Fruit fly (Drosophila melanogaster) whole organism, embryonic: ENCODE data around the gene CG33969.
A peak's percentile ranks its signal among the peaks of the same experiment; 100 is the strongest.

Source experiments
- B-H1 ChIP-seq: fragments of 200-800 bp; sonication (Bioruptor generic); IDR thresholded peaks from 3 replicates; pipeline ENCODE4 v1.3.6; 2022; ENCODE audit warnings: missing biosample characterization, missing genetic modification characterization
- BEAF-32 ChIP-seq: fragments of 200-800 bp; sonication (Bioruptor generic); optimal IDR thresholded peaks from 3 replicates; lab custom pipeline; 2017; ENCODE audit warnings: missing biosample characterization, missing genetic modification characterization, mild to moderate bottlenecking, moderate library complexity, missing genetic modification reagents
- CG10209 ChIP-seq: fragments of 200-800 bp; sonication (Bioruptor generic); optimal IDR thresholded peaks from 3 replicates; lab custom pipeline; 2017; ENCODE audit warnings: missing biosample characterization, mild to moderate bottlenecking, missing genetic modification characterization, missing genetic modification reagents
- CG10321 ChIP-seq: fragments of 200-800 bp; sonication (Bioruptor generic); IDR thresholded peaks from 2 replicates; pipeline ENCODE4 v1.3.6; 2022; ENCODE audit warnings: missing biosample characterization, missing genetic modification characterization
- CG10431 ChIP-seq: fragments of 200-800 bp; sonication (Bioruptor generic); optimal IDR thresholded peaks from 3 replicates; lab custom pipeline; 2018; ENCODE audit warnings: missing biosample characterization, mild to moderate bottlenecking, missing genetic modification characterization
- CG12299 ChIP-seq: fragments of 200-800 bp; sonication (Bioruptor generic); optimal IDR thresholded peaks from 2 replicates; lab custom pipeline; 2018; ENCODE audit warnings: missing biosample characterization, mild to moderate bottlenecking, missing genetic modification characterization
- CG12744 ChIP-seq: fragments of 200-800 bp; sonication (Bioruptor generic); optimal IDR thresholded peaks from 2 replicates; lab custom pipeline; 2016; ENCODE audit warnings: missing biosample characterization, missing genetic modification characterization
- CG13775 ChIP-seq: fragments of 200-800 bp; sonication (Bioruptor generic); optimal IDR thresholded peaks from 3 replicates; lab custom pipeline; 2017; ENCODE audit warnings: missing biosample characterization, mild to moderate bottlenecking, missing genetic modification characterization
- CG14441 ChIP-seq: fragments of 200-800 bp; sonication (Bioruptor generic); IDR thresholded peaks from 2 replicates; pipeline ENCODE4 v1.3.6; 2022; ENCODE audit warnings: missing biosample characterization, missing genetic modification characterization
- CG15514 ChIP-seq: fragments of 200-800 bp; sonication (Bioruptor generic); optimal IDR thresholded peaks from 3 replicates; lab custom pipeline; 2017; ENCODE audit warnings: missing biosample characterization, missing genetic modification characterization, mild to moderate bottlenecking, moderate library complexity, missing genetic modification reagents
- CG18476 ChIP-seq: fragments of 200-800 bp; sonication (Bioruptor generic); optimal IDR thresholded peaks from 2 replicates; lab custom pipeline; 2016; ENCODE audit warnings: missing biosample characterization, mild to moderate bottlenecking, missing genetic modification characterization
- CG2120 ChIP-seq: fragments of 200-800 bp; sonication (Bioruptor generic); optimal IDR thresholded peaks from 3 replicates; lab custom pipeline; 2016; ENCODE audit warnings: missing biosample characterization, missing genetic modification characterization
- CG2875 ChIP-seq: fragments of 200-800 bp; sonication (Bioruptor generic); optimal IDR thresholded peaks from 2 replicates; lab custom pipeline; 2017; ENCODE audit warnings: missing biosample characterization, mild to moderate bottlenecking, missing genetic modification characterization, missing genetic modification reagents
- CG30431 ChIP-seq: fragments of 200-800 bp; sonication (Bioruptor generic); optimal IDR thresholded peaks from 2 replicates; lab custom pipeline; 2017; ENCODE audit warnings: missing biosample characterization, missing genetic modification characterization
- CG31365 ChIP-seq: fragments of 200-800 bp; sonication (Bioruptor generic); optimal IDR thresholded peaks from 2 replicates; lab custom pipeline; 2018; ENCODE audit warnings: missing biosample characterization, mild to moderate bottlenecking, missing genetic modification characterization
- CG31388 ChIP-seq: fragments of 200-800 bp; sonication (Bioruptor generic); optimal IDR thresholded peaks from 2 replicates; lab custom pipeline; 2016; ENCODE audit warnings: missing biosample characterization, missing genetic modification characterization
- CG7556 ChIP-seq: fragments of 200-800 bp; sonication (Bioruptor generic); optimal IDR thresholded peaks from 2 replicates; lab custom pipeline; 2017; ENCODE audit warnings: missing biosample characterization, mild to moderate bottlenecking, missing genetic modification characterization
- CG8290 ChIP-seq, 3 experiments: fragments of 200-800 bp; sonication (Bioruptor generic); optimal IDR thresholded peaks; 2 replicates each; lab custom pipeline; 2016 to 2019; ENCODE audit warnings: missing biosample characterization in 3 of 3, missing genetic modification characterization in 3 of 3, mild to moderate bottlenecking in 2 of 3, moderate library complexity in 1 of 3
- CG8478 ChIP-seq: fragments of >200 bp; optimal IDR thresholded peaks from 2 replicates; lab custom pipeline; 2018
- CG8944 ChIP-seq: fragments of 200-800 bp; sonication (Bioruptor generic); optimal IDR thresholded peaks from 3 replicates; lab custom pipeline; 2016; ENCODE audit warnings: missing biosample characterization, missing genetic modification characterization
- CkIIα-i1 ChIP-seq: fragments of 200-800 bp; sonication (Bioruptor generic); IDR thresholded peaks from 2 replicates; pipeline ENCODE4 v1.3.6; 2022; ENCODE audit warnings: missing biosample characterization, missing genetic modification characterization
- D ChIP-seq, 2 experiments: fragments of 200-800 bp in 1 of 2; fragments of >200 bp in 1 of 2; sonication (Bioruptor generic) in 1 of 2; optimal IDR thresholded peaks; 2 replicates in 1 of 2; 3 replicates in 1 of 2; lab custom pipeline; 2017; ENCODE audit warnings: mild to moderate bottlenecking in 1 of 2, missing biosample characterization in 1 of 2, missing genetic modification characterization in 1 of 2, missing genetic modification reagents in 1 of 2
- D19B ChIP-seq: fragments of 200-800 bp; sonication (Bioruptor generic); optimal IDR thresholded peaks from 2 replicates; lab custom pipeline; 2017; ENCODE audit warnings: missing biosample characterization, mild to moderate bottlenecking, missing genetic modification characterization
- Deaf1 ChIP-seq: fragments of 200-800 bp; optimal IDR thresholded peaks from 3 replicates; lab custom pipeline; 2019; ENCODE audit warnings: missing biosample characterization, mild to moderate bottlenecking, missing genetic modification characterization, moderate library complexity
- H2.0 ChIP-seq: fragments of 200-800 bp; sonication (Bioruptor generic); IDR thresholded peaks from 2 replicates; pipeline ENCODE4 v1.3.6; 2022; ENCODE audit warnings: missing biosample characterization, missing genetic modification characterization
- HLH4C ChIP-seq: fragments of 200-800 bp; sonication (Bioruptor generic); IDR thresholded peaks from 3 replicates; pipeline ENCODE4 v1.3.6; 2022; ENCODE audit warnings: missing biosample characterization, missing genetic modification characterization; ENCODE audit not compliant: partially characterized antibody
- Hand ChIP-seq: fragments of 200-800 bp; sonication (Bioruptor generic); optimal IDR thresholded peaks from 2 replicates; lab custom pipeline; 2017; ENCODE audit warnings: mild to moderate bottlenecking, missing biosample characterization, missing genetic modification reagents, missing genetic modification characterization
- Mrtf ChIP-seq: fragments of 200-800 bp; sonication (Bioruptor generic); IDR thresholded peaks from 3 replicates; pipeline ENCODE4 v1.3.6; 2022; ENCODE audit warnings: missing biosample characterization, missing genetic modification characterization
- NfI ChIP-seq: fragments of 200-800 bp; sonication (Bioruptor generic); optimal IDR thresholded peaks from 3 replicates; lab custom pipeline; 2018; ENCODE audit warnings: missing biosample characterization, mild to moderate bottlenecking, missing genetic modification characterization, moderate library complexity
- Rfx ChIP-seq: fragments of 200-800 bp; sonication (Bioruptor generic); IDR thresholded peaks from 2 replicates; pipeline ENCODE4 v1.3.6; 2022; ENCODE audit warnings: missing biosample characterization, missing genetic modification characterization
- Xrp1 ChIP-seq: fragments of 200-800 bp; sonication (Bioruptor generic); IDR thresholded peaks from 2 replicates; pipeline ENCODE4 v1.3.6; 2022; ENCODE audit warnings: missing biosample characterization, missing genetic modification characterization
- ac ChIP-seq: fragments of 200-800 bp; sonication (Bioruptor generic); optimal IDR thresholded peaks from 3 replicates; lab custom pipeline; 2017; ENCODE audit warnings: missing biosample characterization, mild to moderate bottlenecking, missing genetic modification characterization
- br ChIP-seq: fragments of >200 bp; optimal IDR thresholded peaks from 2 replicates; lab custom pipeline; 2017
- danr ChIP-seq: fragments of 200-800 bp; sonication (Bioruptor generic); IDR thresholded peaks from 2 replicates; pipeline ENCODE4 v1.3.6; 2022; ENCODE audit warnings: missing biosample characterization, missing genetic modification characterization
- dati ChIP-seq: fragments of 200-800 bp; sonication (Bioruptor generic); IDR thresholded peaks from 2 replicates; pipeline ENCODE4 v1.3.6; 2022; ENCODE audit warnings: missing biosample characterization, missing genetic modification characterization
- dimm ChIP-seq: fragments of 200-800 bp; sonication (Bioruptor generic); IDR thresholded peaks from 2 replicates; pipeline ENCODE4 v1.3.6; 2022; ENCODE audit warnings: missing biosample characterization, missing genetic modification characterization
- dmrt99B ChIP-seq: fragments of 200-800 bp; sonication (Bioruptor generic); optimal IDR thresholded peaks from 2 replicates; lab custom pipeline; 2018; ENCODE audit warnings: missing biosample characterization, mild to moderate bottlenecking, missing genetic modification characterization, moderate library complexity
- fd102C ChIP-seq: fragments of 200-800 bp; sonication (Bioruptor generic); optimal IDR thresholded peaks from 2 replicates; lab custom pipeline; 2018; ENCODE audit warnings: missing biosample characterization, mild to moderate bottlenecking, missing genetic modification characterization, moderate library complexity
- gro ChIP-seq: fragments of 200-800 bp; sonication (Bioruptor generic); optimal IDR thresholded peaks from 2 replicates; lab custom pipeline; 2016; ENCODE audit warnings: missing biosample characterization, missing genetic modification characterization
- hbn ChIP-seq: fragments of 200-800 bp; sonication (Bioruptor generic); IDR thresholded peaks from 2 replicates; pipeline ENCODE4 v1.3.6; 2022; ENCODE audit warnings: missing biosample characterization, missing genetic modification characterization; ENCODE audit not compliant: partially characterized antibody
- jumu ChIP-seq: fragments of 200-800 bp; sonication (Bioruptor generic); optimal IDR thresholded peaks from 3 replicates; lab custom pipeline; 2016; ENCODE audit warnings: missing biosample characterization, missing genetic modification characterization
- kah ChIP-seq: fragments of 200-800 bp; sonication (Bioruptor generic); optimal IDR thresholded peaks from 2 replicates; lab custom pipeline; 2018; ENCODE audit warnings: missing biosample characterization, mild to moderate bottlenecking, missing genetic modification characterization
- pb ChIP-seq: fragments of 200-800 bp; sonication (Bioruptor generic); optimal IDR thresholded peaks from 3 replicates; lab custom pipeline; 2016; ENCODE audit warnings: missing biosample characterization, missing genetic modification characterization
- row ChIP-seq: fragments of 200-800 bp; sonication (Bioruptor generic); IDR thresholded peaks from 3 replicates; pipeline ENCODE4 v1.3.6; 2022; ENCODE audit warnings: missing biosample characterization, missing genetic modification characterization
- salm ChIP-seq: fragments of 200-800 bp; sonication (Bioruptor generic); optimal IDR thresholded peaks from 2 replicates; lab custom pipeline; 2018; ENCODE audit warnings: missing biosample characterization, mild to moderate bottlenecking, missing genetic modification characterization
- shn ChIP-seq: fragments of 200-800 bp; sonication (Bioruptor generic); optimal IDR thresholded peaks from 3 replicates; lab custom pipeline; 2016; ENCODE audit warnings: missing biosample characterization, missing genetic modification characterization
- tgo ChIP-seq: fragments of 200-800 bp; sonication (Bioruptor generic); IDR thresholded peaks from 3 replicates; pipeline ENCODE4 v1.3.6; 2022; ENCODE audit warnings: missing biosample characterization, missing genetic modification characterization
- yki ChIP-seq: fragments of >200 bp; optimal IDR thresholded peaks from 3 replicates; lab custom pipeline; 2018
- zfh1 ChIP-seq: fragments of 200-800 bp; sonication (Bioruptor generic); IDR thresholded peaks from 3 replicates; pipeline ENCODE4 v1.3.6; 2022; ENCODE audit warnings: missing biosample characterization, missing genetic modification characterization

Gene CG33969

DNA sequence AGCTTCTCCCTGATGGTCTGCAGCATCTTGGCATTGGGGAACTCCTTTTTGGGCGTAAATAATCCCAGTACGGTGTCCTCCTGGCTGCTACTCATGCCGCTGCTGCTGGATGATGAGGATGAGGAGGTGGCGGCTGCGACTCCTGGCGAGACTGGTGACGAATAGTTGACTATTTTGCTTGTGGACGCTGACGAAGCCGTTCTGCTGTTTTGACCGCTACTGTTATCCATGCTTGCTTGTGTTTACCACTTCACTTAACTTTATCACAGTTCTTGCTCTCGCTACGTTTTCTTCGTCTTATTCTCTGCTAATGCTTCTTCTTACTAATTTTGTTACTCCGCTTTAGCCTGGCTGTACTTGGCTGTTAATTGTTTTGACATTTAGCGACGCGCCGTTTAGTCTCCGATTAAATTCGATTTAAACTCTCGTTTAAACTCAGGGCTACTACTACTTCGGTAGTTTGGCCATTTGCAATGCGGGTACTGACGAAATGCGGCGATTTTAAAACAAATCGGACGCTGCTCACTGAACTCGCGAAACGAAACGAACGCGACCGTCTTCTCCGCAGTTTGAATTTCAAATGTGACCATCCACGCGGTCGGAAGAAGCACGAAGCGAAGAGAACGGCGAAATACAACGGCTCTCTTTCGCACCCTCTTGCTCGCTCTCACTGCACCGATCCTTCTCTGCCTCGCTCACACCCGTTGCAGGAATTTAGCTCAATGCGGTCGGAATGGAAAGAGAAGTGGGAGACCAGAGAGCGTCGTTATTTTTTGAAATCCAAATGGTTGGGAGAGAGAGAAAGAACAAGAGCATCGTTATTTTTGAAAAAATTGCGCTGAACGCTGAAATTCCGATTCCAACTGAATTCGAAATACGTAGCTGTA lies 7.9 kb upstream of the CG33969 start, which contains the start of gene trbl (continued):
- no peak for TF ChIP-seq dimm (GFP tag; lab: Robert Waterston, UW)
- TF ChIP-seq CG2875: no peak
- no peak for TF ChIP-seq CG13775 (GFP tag; lab: Kevin White, UChicago)
- TF ChIP-seq CG8478: peak; percentile 49
- peak; percentile 11 for TF ChIP-seq ac (GFP tag; lab: Kevin White, UChicago)
- no peak for TF ChIP-seq pb
- TF ChIP-seq hbn (GFP tag; lab: Robert Waterston, UW): peak; percentile 50
- TF ChIP-seq CG10209 (GFP tag; lab: Kevin White, UChicago): no peak
- peak; percentile 43 for TF ChIP-seq CG8290 (GFP tag; optimal IDR thresholded peaks at IDR 0.05; lab: Kevin White, UChicago)
- TF ChIP-seq CG8290 (tag; optimal IDR thresholded peaks at IDR 0.05; lab: Kevin White, UChicago): peak; percentile 44 to 64
- TF ChIP-seq Hand (GFP tag; lab: Kevin White, UChicago): peak; percentile 15
- TF ChIP-seq kah: peak; percentile 43
- TF ChIP-seq row (GFP tag; lab: Robert Waterston, UW): peak; percentile 9; the same call in 1 of the 3 replicates
- peak; percentile 11 for TF ChIP-seq CG12744
- peak; percentile 57 for TF ChIP-seq salm (tag; lab: Kevin White, UChicago)
- TF ChIP-seq danr (GFP tag; lab: Robert Waterston, UW): no peak
- peak; percentile 22 for TF ChIP-seq D (optimal IDR thresholded peaks at IDR 0.05; lab: Kevin White, UChicago)
- no peak for TF ChIP-seq D (GFP tag; optimal IDR thresholded peaks at IDR 0.05; lab: Kevin White, UChicago)
- peak; percentile 92 for TF ChIP-seq yki (lab: Kevin White, UChicago)
- no peak for TF ChIP-seq NfI (GFP tag; lab: Kevin White, UChicago)
- TF ChIP-seq H2.0: no peak
- TF ChIP-seq CG8944 (GFP tag; lab: Kevin White, UChicago): no peak
- TF ChIP-seq tgo (GFP tag; lab: Robert Waterston, UW): no peak; the same call in 2 of the 3 replicates
- peak; percentile 68 for TF ChIP-seq CG15514 (GFP tag; lab: Kevin White, UChicago)
- peak; percentile 73 for TF ChIP-seq HLH4C (GFP tag; lab: Robert Waterston, UW)
- TF ChIP-seq gro (GFP tag; lab: Kevin White, UChicago): no peak
- TF ChIP-seq dati: 0 out of 2 replicates have a peak, but pooled peaks have one; percentile 34
- peak; percentile 94 for TF ChIP-seq Deaf1 (tag; lab: Kevin White, UChicago)
- no peak for TF ChIP-seq br (lab: Kevin White, UChicago)
- no peak for TF ChIP-seq CkIIα-i1
- no peak for TF ChIP-seq D19B (GFP tag; lab: Kevin White, UChicago)
- no peak for TF ChIP-seq CG2120
- TF ChIP-seq BEAF-32 (GFP tag; lab: Kevin White, UChicago): peak; percentile 5
- no peak; the same call in 2 of the 3 replicates for TF ChIP-seq B-H1 (GFP tag; lab: Robert Waterston, UW)
- peak; percentile 23 for TF ChIP-seq dmrt99B (tag; lab: Kevin White, UChicago)
- TF ChIP-seq jumu: no peak
- TF ChIP-seq CG10321 (GFP tag; lab: Robert Waterston, UW): no peak
- TF ChIP-seq CG7556: peak; percentile 8
- peak; percentile 56 for TF ChIP-seq CG10431 (GFP tag; lab: Kevin White, UChicago)
- no peak for TF ChIP-seq Rfx
- TF ChIP-seq Xrp1 (GFP tag; lab: Robert Waterston, UW): no peak
- TF ChIP-seq CG14441 (GFP tag; lab: Robert Waterston, UW): no peak
- TF ChIP-seq CG18476 (GFP tag; lab: Kevin White, UChicago): no peak
- peak; percentile 71 for TF ChIP-seq CG31365 (tag; lab: Kevin White, UChicago)
- TF ChIP-seq CG30431 (GFP tag; lab: Kevin White, UChicago): no peak
- no peak for TF ChIP-seq Mrtf (GFP tag; lab: Robert Waterston, UW)
- peak; percentile 26 for TF ChIP-seq fd102C
- peak; percentile 60 for TF ChIP-seq CG12299 (tag; lab: Kevin White, UChicago)
- TF ChIP-seq CG31388 (GFP tag; lab: Kevin White, UChicago): no peak
- TF ChIP-seq zfh1 (GFP tag; lab: Robert Waterston, UW): no peak
- no peak for TF ChIP-seq shn (GFP tag; lab: Kevin White, UChicago)
